Worm (Caenorhabditis elegans) whole organism, L4 larva: Measurements from ENCODE around the gene dars-1.

Source experiments
- ceh-32 ChIP-seq: sonication (generic microtip); optimal IDR thresholded peaks from 2 replicates; lab custom pipeline; 2016; ENCODE audit warnings: mild to moderate bottlenecking, missing genetic modification characterization, missing compliant biosample characterization; ENCODE audit not compliant: poor library complexity
- nhr-237 ChIP-seq: sonication (generic microtip); optimal IDR thresholded peaks from 2 replicates; lab custom pipeline; 2017; ENCODE audit warnings: missing biosample characterization, missing genetic modification characterization
- unc-62 ChIP-seq, 3 experiments: fragments of 150-350 bp in 1 of 3; sonication (generic microtip); optimal IDR thresholded peaks in 2 of 3; peaks in 1 of 3; 1 replicate in 1 of 3; 2 replicates in 2 of 3; lab custom pipeline; 2014 to 2017; ENCODE audit warnings: missing biosample characterization in 3 of 3, missing genetic modification characterization in 3 of 3, missing genetic modification reagents in 3 of 3, missing genotype in 1 of 3

DNA sequence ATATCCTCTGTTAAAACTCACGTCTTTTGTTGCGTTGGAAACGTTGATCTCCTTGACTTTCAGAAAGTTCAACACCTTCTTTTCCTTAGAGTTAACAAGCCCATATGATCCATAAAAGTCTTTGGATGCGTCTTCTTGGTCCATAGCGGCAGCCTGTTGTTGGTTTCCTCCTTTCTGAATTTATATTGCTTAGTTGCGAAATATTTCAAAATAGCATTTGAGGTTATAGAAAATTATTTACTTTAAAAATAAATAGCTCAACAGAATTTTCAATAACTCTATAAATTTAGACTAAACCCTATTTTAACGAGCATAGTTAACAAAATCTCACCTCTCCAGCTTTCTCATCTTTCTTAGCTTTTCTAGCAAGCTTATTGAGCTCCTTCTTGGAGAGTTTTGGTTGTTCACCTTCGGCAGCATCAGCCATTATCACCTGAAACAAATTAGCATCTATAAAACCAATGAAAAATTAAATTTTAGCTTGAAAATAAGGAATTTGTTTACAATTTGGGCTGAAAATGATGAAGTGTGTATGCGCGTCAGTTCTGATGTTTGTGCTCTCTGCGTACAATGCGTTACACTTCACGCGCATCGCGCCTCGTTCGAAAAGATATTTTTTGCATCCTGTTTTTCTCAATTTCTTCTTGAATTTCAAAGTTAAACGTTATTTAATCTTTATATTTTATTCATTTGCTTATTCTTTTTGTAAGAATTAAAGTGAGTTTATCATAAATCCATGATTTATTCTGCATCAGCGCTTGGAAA is at the start of gene dars-1, which contains the start of gene ctr-9:
- TF ChIP-seq unc-62 (GFP tag; optimal IDR thresholded peaks at IDR 0.05 in 1 of 2; lab: Kevin White, UChicago) (no peak), unc-62 (tag; optimal IDR thresholded peaks at IDR 0.05; lab: Kevin White, UChicago) (no peak), ceh-32 (no peak), nhr-237 (tag; lab: Kevin White, UChicago) (no peak)
